Fruit fly (Drosophila melanogaster) whole organism, embryonic: ENCODE results near the gene CG13984.

Source experiments
- Ada2b ChIP-seq: fragments of 200-800 bp; sonication (Bioruptor generic); IDR thresholded peaks from 2 replicates; pipeline ENCODE4 v1.3.6; 2022; ENCODE audit warnings: missing biosample characterization, missing genetic modification characterization
- CG10321 ChIP-seq: fragments of 200-800 bp; sonication (Bioruptor generic); IDR thresholded peaks from 2 replicates; pipeline ENCODE4 v1.3.6; 2022; ENCODE audit warnings: missing biosample characterization, missing genetic modification characterization
- CG10431 ChIP-seq: fragments of 200-800 bp; sonication (Bioruptor generic); optimal IDR thresholded peaks from 3 replicates; lab custom pipeline; 2018; ENCODE audit warnings: missing biosample characterization, mild to moderate bottlenecking, missing genetic modification characterization
- CG10462 ChIP-seq: fragments of 200-800 bp; sonication (Bioruptor generic); optimal IDR thresholded peaks from 2 replicates; lab custom pipeline; 2016; ENCODE audit warnings: missing biosample characterization, missing genetic modification characterization
- CG10543 ChIP-seq: fragments of 200-800 bp; sonication (Bioruptor generic); optimal IDR thresholded peaks from 3 replicates; lab custom pipeline; 2017; ENCODE audit warnings: missing biosample characterization, mild to moderate bottlenecking, missing genetic modification characterization, moderate library complexity
- CG11085 ChIP-seq: fragments of 200-800 bp; sonication (Bioruptor generic); IDR thresholded peaks from 2 replicates; pipeline ENCODE4 v1.3.6; 2022; ENCODE audit warnings: missing biosample characterization, missing genetic modification characterization
- CG11093 ChIP-seq: fragments of 200-800 bp; sonication (Bioruptor generic); IDR thresholded peaks from 3 replicates; pipeline ENCODE4 v1.3.6; 2022; ENCODE audit warnings: missing biosample characterization, missing genetic modification characterization
- CG11247 ChIP-seq: fragments of 200-800 bp; sonication (Bioruptor generic); IDR thresholded peaks from 2 replicates; pipeline ENCODE4 v1.3.6; 2022; ENCODE audit warnings: missing biosample characterization, missing genetic modification characterization
- CG11560 ChIP-seq: fragments of 200-800 bp; sonication (Bioruptor generic); IDR thresholded peaks from 3 replicates; pipeline ENCODE4 v1.3.6; 2022; ENCODE audit warnings: missing biosample characterization, missing genetic modification characterization
- CG12071 ChIP-seq: fragments of 200-800 bp; sonication (Bioruptor generic); optimal IDR thresholded peaks from 3 replicates; lab custom pipeline; 2018; ENCODE audit warnings: missing biosample characterization, mild to moderate bottlenecking, missing genetic modification characterization
- CG1233 ChIP-seq: fragments of 200-800 bp; sonication (Bioruptor generic); optimal IDR thresholded peaks from 4 replicates; lab custom pipeline; 2018; ENCODE audit warnings: missing biosample characterization, mild to moderate bottlenecking, missing genetic modification characterization
- CG15269 ChIP-seq: fragments of 200-800 bp; sonication (Bioruptor generic); optimal IDR thresholded peaks from 2 replicates; lab custom pipeline; 2018; ENCODE audit warnings: missing biosample characterization, mild to moderate bottlenecking, missing genetic modification characterization, moderate library complexity
- CG2678 ChIP-seq: fragments of 200-800 bp; sonication (Bioruptor generic); optimal IDR thresholded peaks from 3 replicates; lab custom pipeline; 2019; ENCODE audit warnings: missing biosample characterization, mild to moderate bottlenecking, missing genetic modification characterization, moderate library complexity
- CG2712 ChIP-seq: fragments of 200-800 bp; optimal IDR thresholded peaks from 3 replicates; lab custom pipeline; 2019; ENCODE audit warnings: missing biosample characterization, mild to moderate bottlenecking, missing genetic modification characterization, moderate library complexity
- CG31224 ChIP-seq: fragments of 200-800 bp; sonication (Bioruptor generic); IDR thresholded peaks from 2 replicates; pipeline ENCODE4 v1.3.6; 2022; ENCODE audit warnings: missing biosample characterization, missing genetic modification characterization
- CG31441 ChIP-seq: fragments of 200-800 bp; sonication (Bioruptor generic); IDR thresholded peaks from 2 replicates; pipeline ENCODE4 v1.3.6; 2022; ENCODE audit warnings: missing biosample characterization, missing genetic modification characterization
- CG32772 ChIP-seq: fragments of 200-800 bp; sonication (Bioruptor generic); IDR thresholded peaks from 2 replicates; pipeline ENCODE4 v1.3.6; 2022; ENCODE audit warnings: missing biosample characterization, missing genetic modification characterization
- CG4282 ChIP-seq: fragments of 200-800 bp; sonication (Bioruptor generic); optimal IDR thresholded peaks from 2 replicates; lab custom pipeline; 2016; ENCODE audit warnings: missing biosample characterization, missing genetic modification characterization
- CG6765 ChIP-seq: fragments of 200-800 bp; sonication (Bioruptor generic); optimal IDR thresholded peaks from 3 replicates; lab custom pipeline; 2017; ENCODE audit warnings: missing biosample characterization, mild to moderate bottlenecking, missing genetic modification characterization
- CG9215 ChIP-seq: fragments of 200-800 bp; sonication (Bioruptor generic); IDR thresholded peaks from 2 replicates; pipeline ENCODE4 v1.3.6; 2022; ENCODE audit warnings: missing biosample characterization, missing genetic modification characterization
- CG9437 ChIP-seq: fragments of 200-800 bp; sonication (Bioruptor generic); optimal IDR thresholded peaks from 2 replicates; lab custom pipeline; 2018; ENCODE audit warnings: missing biosample characterization, mild to moderate bottlenecking, missing genetic modification characterization
- CTCF ChIP-seq: fragments of 200-800 bp; sonication (Bioruptor generic); optimal IDR thresholded peaks from 2 replicates; lab custom pipeline; 2017; ENCODE audit warnings: missing biosample characterization, mild to moderate bottlenecking, missing genetic modification characterization, moderate library complexity
- D19A ChIP-seq: fragments of 200-800 bp; optimal IDR thresholded peaks from 3 replicates; lab custom pipeline; 2019; ENCODE audit warnings: missing biosample characterization, mild to moderate bottlenecking, missing genetic modification characterization, moderate library complexity
- E2f1 ChIP-seq: fragments of 200-800 bp; sonication (Bioruptor generic); IDR thresholded peaks from 2 replicates; pipeline ENCODE4 v1.3.6; 2022; ENCODE audit warnings: missing biosample characterization, missing genetic modification characterization
- Elba2 ChIP-seq: fragments of 200-800 bp; sonication (Bioruptor generic); optimal IDR thresholded peaks from 3 replicates; lab custom pipeline; 2016; ENCODE audit warnings: missing biosample characterization, missing genetic modification characterization
- Hey ChIP-seq: fragments of 200-800 bp; sonication (Bioruptor generic); optimal IDR thresholded peaks from 3 replicates; lab custom pipeline; 2018; ENCODE audit warnings: missing biosample characterization, mild to moderate bottlenecking, missing genetic modification characterization
- MESR4 ChIP-seq: fragments of 200-800 bp; sonication (Bioruptor generic); optimal IDR thresholded peaks from 2 replicates; lab custom pipeline; 2018; ENCODE audit warnings: missing biosample characterization, mild to moderate bottlenecking, missing genetic modification characterization, moderate library complexity
- Pdp1 ChIP-seq, 2 experiments: fragments of 200-800 bp; sonication (Bioruptor generic); optimal IDR thresholded peaks; 3 replicates each; lab custom pipeline; 2016; ENCODE audit warnings: missing biosample characterization in 2 of 2, missing genetic modification characterization in 2 of 2, mild to moderate bottlenecking in 1 of 2, moderate library complexity in 1 of 2
- ab ChIP-seq: fragments of 200-800 bp; sonication (Bioruptor generic); optimal IDR thresholded peaks from 2 replicates; lab custom pipeline; 2016; ENCODE audit warnings: missing biosample characterization, missing genetic modification characterization
- ac ChIP-seq: fragments of 200-800 bp; sonication (Bioruptor generic); optimal IDR thresholded peaks from 3 replicates; lab custom pipeline; 2017; ENCODE audit warnings: missing biosample characterization, mild to moderate bottlenecking, missing genetic modification characterization
- bowl ChIP-seq: fragments of 200-800 bp; sonication (Bioruptor generic); IDR thresholded peaks from 2 replicates; pipeline ENCODE4 v1.3.6; 2022; ENCODE audit warnings: missing biosample characterization, missing genetic modification characterization
- cad ChIP-seq: fragments of >200 bp; optimal IDR thresholded peaks from 2 replicates; lab custom pipeline; 2017; ENCODE audit warnings: missing biosample characterization, missing genetic modification characterization
- cg ChIP-seq: fragments of 200-800 bp; sonication (Bioruptor generic); optimal IDR thresholded peaks from 3 replicates; lab custom pipeline; 2019; ENCODE audit warnings: missing biosample characterization, mild to moderate bottlenecking, missing genetic modification characterization, moderate library complexity
- chm ChIP-seq: fragments of 200-800 bp; sonication (Bioruptor generic); IDR thresholded peaks from 2 replicates; pipeline ENCODE4 v1.3.6; 2022; ENCODE audit warnings: missing biosample characterization, missing genetic modification characterization
- chn ChIP-seq: fragments of 200-800 bp; sonication (Bioruptor generic); optimal IDR thresholded peaks from 2 replicates; lab custom pipeline; 2016; ENCODE audit warnings: missing biosample characterization, missing genetic modification characterization
- dmrt11E ChIP-seq: fragments of 200-800 bp; sonication (Bioruptor generic); optimal IDR thresholded peaks from 3 replicates; lab custom pipeline; 2018; ENCODE audit warnings: missing biosample characterization, mild to moderate bottlenecking, missing genetic modification characterization, moderate library complexity
- dmrt99B ChIP-seq: fragments of 200-800 bp; sonication (Bioruptor generic); optimal IDR thresholded peaks from 2 replicates; lab custom pipeline; 2018; ENCODE audit warnings: missing biosample characterization, mild to moderate bottlenecking, missing genetic modification characterization, moderate library complexity
- dpn ChIP-seq, 2 experiments: fragments of 200-800 bp; sonication (Bioruptor generic); optimal IDR thresholded peaks; 3 replicates each; lab custom pipeline; 2016; ENCODE audit warnings: missing biosample characterization in 2 of 2, missing genetic modification characterization in 2 of 2
- ewg ChIP-seq: fragments of 200-800 bp; sonication (Bioruptor generic); optimal IDR thresholded peaks from 3 replicates; lab custom pipeline; 2017; ENCODE audit warnings: mild to moderate bottlenecking, missing biosample characterization, missing genetic modification reagents, missing genetic modification characterization
- grn ChIP-seq: fragments of 200-800 bp; sonication (Bioruptor generic); optimal IDR thresholded peaks from 3 replicates; lab custom pipeline; 2017; ENCODE audit warnings: missing biosample characterization, missing genetic modification characterization
- gsb-n ChIP-seq: fragments of 200-800 bp; sonication (Bioruptor generic); optimal IDR thresholded peaks from 3 replicates; lab custom pipeline; 2018; ENCODE audit warnings: missing biosample characterization, mild to moderate bottlenecking, missing genetic modification characterization
- her ChIP-seq: fragments of 200-800 bp; sonication (Bioruptor generic); optimal IDR thresholded peaks from 2 replicates; lab custom pipeline; 2016; ENCODE audit warnings: missing biosample characterization, missing genetic modification characterization
- klu ChIP-seq: fragments of 200-800 bp; sonication (Bioruptor generic); IDR thresholded peaks from 2 replicates; pipeline ENCODE4 v1.3.6; 2022; ENCODE audit warnings: missing biosample characterization, missing genetic modification characterization
- nmo ChIP-seq: fragments of 200-800 bp; sonication (Bioruptor generic); optimal IDR thresholded peaks from 2 replicates; lab custom pipeline; 2018; ENCODE audit warnings: missing biosample characterization, mild to moderate bottlenecking, missing genetic modification characterization, moderate library complexity
- pho ChIP-seq: fragments of 200-800 bp; sonication (Bioruptor generic); optimal IDR thresholded peaks from 2 replicates; lab custom pipeline; 2016; ENCODE audit warnings: missing biosample characterization, missing genetic modification characterization
- repo ChIP-seq: fragments of 200-800 bp; sonication (Bioruptor generic); optimal IDR thresholded peaks from 2 replicates; lab custom pipeline; 2016; ENCODE audit warnings: missing biosample characterization, missing genetic modification characterization
- rib ChIP-seq: fragments of 200-800 bp; sonication (Bioruptor generic); IDR thresholded peaks from 2 replicates; pipeline ENCODE4 v1.3.6; 2022; ENCODE audit warnings: missing biosample characterization, missing genetic modification characterization
- ro ChIP-seq: fragments of 200-800 bp; sonication (Bioruptor generic); IDR thresholded peaks from 2 replicates; pipeline ENCODE4 v1.3.6; 2022; ENCODE audit warnings: missing biosample characterization, missing genetic modification characterization
- sim ChIP-seq: fragments of 200-800 bp; sonication (Bioruptor generic); IDR thresholded peaks from 2 replicates; pipeline ENCODE4 v1.3.6; 2022; ENCODE audit warnings: missing biosample characterization, missing genetic modification characterization
- slp2 ChIP-seq: fragments of 200-800 bp; sonication (Bioruptor generic); optimal IDR thresholded peaks from 2 replicates; lab custom pipeline; 2016; ENCODE audit warnings: missing biosample characterization, missing genetic modification characterization
- tx ChIP-seq: fragments of 200-800 bp; sonication (Bioruptor generic); optimal IDR thresholded peaks from 2 replicates; lab custom pipeline; 2016; ENCODE audit warnings: missing biosample characterization, missing genetic modification characterization
- zf30C ChIP-seq: fragments of 200-800 bp; sonication (Bioruptor generic); optimal IDR thresholded peaks from 3 replicates; lab custom pipeline; 2018; ENCODE audit warnings: missing biosample characterization, mild to moderate bottlenecking, missing genetic modification characterization

Gene CG13984

dm6 chr2L:6338367-6338975 lies 29.9 kb downstream of the CG13984 start, which contains the start of the genes Pez and Cpr (continued):
- peak; percentile 45 for TF ChIP-seq repo (GFP tag; lab: Kevin White, UChicago)
- TF ChIP-seq nmo (GFP tag; lab: Kevin White, UChicago), result peak; percentile 9
- TF ChIP-seq CG2678 (tag; lab: Kevin White, UChicago), result no peak
- no peak for TF ChIP-seq CG31441 (GFP tag; lab: Robert Waterston, UW)
- TF ChIP-seq dmrt11E (tag; lab: Kevin White, UChicago), result peak; percentile 8
- no peak for TF ChIP-seq D19A (tag; lab: Kevin White, UChicago)
- TF ChIP-seq chm (GFP tag; lab: Robert Waterston, UW), result peak; percentile 74
- no peak for TF ChIP-seq CG15269 (tag; lab: Kevin White, UChicago)
- no peak for TF ChIP-seq chn (GFP tag; lab: Kevin White, UChicago)
- TF ChIP-seq CTCF (GFP tag; lab: Kevin White, UChicago), result peak; percentile 96
- no peak for TF ChIP-seq ro (GFP tag; lab: Robert Waterston, UW)
- no peak for TF ChIP-seq dmrt99B (tag; lab: Kevin White, UChicago)
- TF ChIP-seq klu (GFP tag; lab: Robert Waterston, UW), result no peak
- peak; percentile 64 for TF ChIP-seq pho (GFP tag; lab: Kevin White, UChicago)
- TF ChIP-seq grn (GFP tag; lab: Kevin White, UChicago), result no peak
- TF ChIP-seq ac (GFP tag; lab: Kevin White, UChicago), result no peak
- TF ChIP-seq CG10321 (GFP tag; lab: Robert Waterston, UW), result no peak
- TF ChIP-seq her, result peak; percentile 60
- TF ChIP-seq cg (GFP tag; lab: Kevin White, UChicago), result no peak
- peak; percentile 19 for TF ChIP-seq ewg (GFP tag; lab: Kevin White, UChicago)
- TF ChIP-seq CG1233 (GFP tag; lab: Kevin White, UChicago), result no peak
- no peak for TF ChIP-seq CG31224
- TF ChIP-seq CG11560, result peak; percentile 93
- TF ChIP-seq tx (GFP tag; lab: Kevin White, UChicago), result peak; percentile 0
- peak; percentile 19 for TF ChIP-seq CG2712 (tag; lab: Kevin White, UChicago)
- TF ChIP-seq CG11085, result no peak
- TF ChIP-seq CG10462 (GFP tag; lab: Kevin White, UChicago), result peak; percentile 92
- no peak for TF ChIP-seq gsb-n (tag; lab: Kevin White, UChicago)
- peak; percentile 22 for TF ChIP-seq CG6765 (GFP tag; lab: Kevin White, UChicago)
- TF ChIP-seq cad, result no peak
- no peak for TF ChIP-seq ab (GFP tag; lab: Kevin White, UChicago)
- TF ChIP-seq sim (GFP tag; lab: Robert Waterston, UW), result no peak
- TF ChIP-seq zf30C (GFP tag; lab: Kevin White, UChicago), result no peak
- no peak for TF ChIP-seq E2f1
- TF ChIP-seq rib (GFP tag; lab: Robert Waterston, UW), result no peak
- no peak for TF ChIP-seq Hey (tag; lab: Kevin White, UChicago)
- TF ChIP-seq CG9215 (GFP tag; lab: Robert Waterston, UW), result no peak
- TF ChIP-seq CG32772 (GFP tag; lab: Robert Waterston, UW), result no peak
- TF ChIP-seq slp2, result no peak
- TF ChIP-seq Ada2b (GFP tag; lab: Robert Waterston, UW), result 0 out of 2 replicates have a peak, but pooled peaks have one; percentile 28
- peak; percentile 32 for TF ChIP-seq CG10431 (GFP tag; lab: Kevin White, UChicago)
- TF ChIP-seq CG9437 (GFP tag; lab: Kevin White, UChicago), result no peak
- TF ChIP-seq CG11247 (GFP tag; lab: Robert Waterston, UW), result 0 out of 2 replicates have a peak, but pooled peaks have one; percentile 49
- TF ChIP-seq MESR4 (GFP tag; lab: Kevin White, UChicago), result peak; percentile 69
- TF ChIP-seq CG11093 (GFP tag; lab: Robert Waterston, UW), result no peak
- no peak for TF ChIP-seq CG12071 (GFP tag; lab: Kevin White, UChicago)
- peak; percentile 51 to 68 for TF ChIP-seq dpn (GFP tag; optimal IDR thresholded peaks at IDR 0.05; lab: Kevin White, UChicago)
- TF ChIP-seq bowl (GFP tag; lab: Robert Waterston, UW), result no peak
- no peak for TF ChIP-seq CG10543 (GFP tag; lab: Kevin White, UChicago)
- TF ChIP-seq CG4282 (GFP tag; lab: Kevin White, UChicago), result peak; percentile 13
- no peak for TF ChIP-seq Elba2 (GFP tag; lab: Kevin White, UChicago)
- TF ChIP-seq Pdp1 (GFP tag; optimal IDR thresholded peaks at IDR 0.05; lab: Kevin White, UChicago), result peak; percentile 10 to 27
